Fruit fly (Drosophila melanogaster): ENCODE results near the gene mRpL1.

mRpL1 gene

dm6 chr3R:8305110-8305509 lies 3.9 kb downstream of the mRpL1 start, which contains the start of gene Sgt1 (continued):
- TF ChIP-seq CG12219 (GFP tag; optimal IDR thresholded peaks at IDR 0.05) (no peak), Dad (GFP tag; optimal IDR thresholded peaks at IDR 0.05) (peak; percentile 45), Pdp1 (GFP tag; optimal IDR thresholded peaks at IDR 0.05) (peak in 1 of 2 experiments; percentile 37), inv (GFP tag; IDR thresholded peaks at IDR 0.05; ENCODE audit: partially characterized antibody) (peak; percentile 67), CG7963 (GFP tag; IDR thresholded peaks at IDR 0.05; ENCODE audit: partially characterized antibody) (peak; percentile 91), br (optimal IDR thresholded peaks at IDR 0.05) (no peak), Doc3 (GFP tag; IDR thresholded peaks at IDR 0.05; ENCODE audit: partially characterized antibody) (peak; percentile 68; the same call in 2 of the 3 replicates), lola (GFP tag; optimal IDR thresholded peaks at IDR 0.05) (no peak), CG1792 (GFP tag; optimal IDR thresholded peaks at IDR 0.05) (peak; percentile 57), Sry-δ (GFP tag; optimal IDR thresholded peaks at IDR 0.05) (peak; percentile 83), tin (GFP tag; optimal IDR thresholded peaks at IDR 0.05) (peak; percentile 23), CG1647 (GFP tag; optimal IDR thresholded peaks at IDR 0.05) (no peak), Atf-2 (GFP tag; optimal IDR thresholded peaks at IDR 0.05) (no peak), shn (GFP tag; optimal IDR thresholded peaks at IDR 0.05) (peak; percentile 50), CG15073 (GFP tag; optimal IDR thresholded peaks at IDR 0.05) (no peak), chm (GFP tag; IDR thresholded peaks at IDR 0.05) (no peak; the same call in 1 of the 2 replicates), CG8290 (GFP tag; optimal IDR thresholded peaks at IDR 0.05) (peak; percentile 30), CG8290 (tag; optimal IDR thresholded peaks at IDR 0.05) (no peak), Ptx1 (GFP tag; IDR thresholded peaks at IDR 0.05) (no peak), CG6272 (GFP tag; IDR thresholded peaks at IDR 0.05) (0 out of 2 replicates have a peak, but pooled peaks have one; percentile 28), trh (GFP tag; optimal IDR thresholded peaks at IDR 0.05) (no peak), luna (GFP tag; optimal IDR thresholded peaks at IDR 0.05) (no peak), CG7786 (GFP tag; optimal IDR thresholded peaks at IDR 0.05) (peak; percentile 47), H15 (GFP tag; IDR thresholded peaks at IDR 0.05) (no peak), CG15601 (tag; optimal IDR thresholded peaks at IDR 0.05) (peak; percentile 59), p53 (GFP tag; optimal IDR thresholded peaks at IDR 0.05) (peak; percentile 22), Deaf1 (tag; optimal IDR thresholded peaks at IDR 0.05) (no peak), Hr3 (GFP tag; optimal IDR thresholded peaks at IDR 0.05) (peak; percentile 11), danr (GFP tag; IDR thresholded peaks at IDR 0.05) (no peak), CG18619 (GFP tag; optimal IDR thresholded peaks at IDR 0.05) (peak; percentile 22), CG10431 (GFP tag; optimal IDR thresholded peaks at IDR 0.05) (no peak), fru (optimal IDR thresholded peaks at IDR 0.05) (no peak), Hr51 (GFP tag; optimal IDR thresholded peaks at IDR 0.05) (peak in 1 of 2 experiments; percentile 17), Fer2 (tag; optimal IDR thresholded peaks at IDR 0.05) (peak; percentile 14), Opbp (GFP tag; IDR thresholded peaks at IDR 0.05; ENCODE audit: partially characterized antibody) (peak; percentile 82; the same call in 2 of the 3 replicates), Dbx (GFP tag; IDR thresholded peaks at IDR 0.05) (0 out of 3 replicates have a peak, but pooled peaks have one; percentile 29), onecut (GFP tag; IDR thresholded peaks at IDR 0.05) (peak; percentile 42; the same call in 1 of the 2 replicates), CG42726 (GFP tag; IDR thresholded peaks at IDR 0.05; ENCODE audit: partially characterized antibody) (peak; percentile 71), CG18011 (GFP tag; optimal IDR thresholded peaks at IDR 0.05) (no peak), CG12299 (tag; optimal IDR thresholded peaks at IDR 0.05) (no peak), hbn (GFP tag; IDR thresholded peaks at IDR 0.05; ENCODE audit: partially characterized antibody) (peak; percentile 70), Nf-YB (GFP tag; optimal IDR thresholded peaks at IDR 0.05) (no peak), CG10321 (GFP tag; IDR thresholded peaks at IDR 0.05) (no peak), ap (GFP tag; IDR thresholded peaks at IDR 0.05) (no peak), Hsf (GFP tag; optimal IDR thresholded peaks at IDR 0.05) (peak; percentile 60), CG31224 (GFP tag; IDR thresholded peaks at IDR 0.05) (no peak), Sox102F (GFP tag; optimal IDR thresholded peaks at IDR 0.05) (no peak), CG13424 (tag; optimal IDR thresholded peaks at IDR 0.05) (peak; percentile 4), slbo (GFP tag; IDR thresholded peaks at IDR 0.05) (peak; percentile 71), Rx (GFP tag; IDR thresholded peaks at IDR 0.05) (no peak), sisA (GFP tag; IDR thresholded peaks at IDR 0.05) (no peak), HLH3B (GFP tag; IDR thresholded peaks at IDR 0.05) (no peak)
